Fruit fly (Drosophila melanogaster) whole organism, embryonic: ENCODE results near the gene CG17270.

Experiments
- Adf1 ChIP-seq: fragments of 200-800 bp; sonication (Bioruptor generic); IDR thresholded peaks from 2 replicates; pipeline ENCODE4 v1.3.6; 2022; ENCODE audit warnings: missing biosample characterization, missing genetic modification characterization
- Bdp1 ChIP-seq: fragments of 200-800 bp; sonication (Bioruptor generic); optimal IDR thresholded peaks from 3 replicates; lab custom pipeline; 2016; ENCODE audit warnings: missing biosample characterization, missing genetic modification characterization
- Bgb ChIP-seq: fragments of 200-800 bp; sonication (Bioruptor generic); IDR thresholded peaks from 2 replicates; pipeline ENCODE4 v1.3.6; 2022; ENCODE audit warnings: missing biosample characterization, missing genetic modification characterization; ENCODE audit not compliant: partially characterized antibody
- CG14965 ChIP-seq: fragments of 200-800 bp; sonication (Bioruptor generic); optimal IDR thresholded peaks from 2 replicates; lab custom pipeline; 2016; ENCODE audit warnings: missing biosample characterization, missing genetic modification characterization, borderline replicate concordance
- CG17328 ChIP-seq: fragments of 200-800 bp; sonication (Bioruptor generic); IDR thresholded peaks from 2 replicates; pipeline ENCODE4 v1.3.6; 2022; ENCODE audit warnings: missing biosample characterization, missing genetic modification characterization
- CG18262 ChIP-seq: fragments of 200-800 bp; optimal IDR thresholded peaks from 3 replicates; lab custom pipeline; 2019; ENCODE audit warnings: missing biosample characterization, mild to moderate bottlenecking, missing genetic modification characterization, moderate library complexity
- CG18599 ChIP-seq: fragments of 200-800 bp; sonication (Bioruptor generic); optimal IDR thresholded peaks from 3 replicates; lab custom pipeline; 2017; ENCODE audit warnings: missing biosample characterization, missing genetic modification characterization, mild to moderate bottlenecking, moderate library complexity, missing genetic modification reagents
- CG3281 ChIP-seq: fragments of 200-800 bp; sonication (Bioruptor generic); optimal IDR thresholded peaks from 3 replicates; lab custom pipeline; 2017; ENCODE audit warnings: missing biosample characterization, mild to moderate bottlenecking, missing genetic modification characterization
- CG33557 ChIP-seq: fragments of 200-800 bp; sonication (Bioruptor generic); optimal IDR thresholded peaks from 2 replicates; lab custom pipeline; 2019; ENCODE audit warnings: missing biosample characterization, mild to moderate bottlenecking, missing genetic modification characterization, moderate library complexity
- CG4404 ChIP-seq: fragments of 200-800 bp; sonication (Bioruptor generic); IDR thresholded peaks from 2 replicates; pipeline ENCODE4 v1.3.6; 2022; ENCODE audit warnings: missing biosample characterization, missing genetic modification characterization
- CG5953 ChIP-seq: fragments of 200-800 bp; sonication (Bioruptor generic); IDR thresholded peaks from 2 replicates; pipeline ENCODE4 v1.3.6; 2022; ENCODE audit warnings: missing biosample characterization, missing genetic modification characterization
- CG6175 ChIP-seq: fragments of 200-800 bp; sonication (Bioruptor generic); IDR thresholded peaks from 3 replicates; pipeline ENCODE4 v1.3.6; 2022; ENCODE audit warnings: missing biosample characterization, missing genetic modification characterization
- CG6272 ChIP-seq: fragments of 200-800 bp; sonication (Bioruptor generic); IDR thresholded peaks from 2 replicates; pipeline ENCODE4 v1.3.6; 2022; ENCODE audit warnings: missing biosample characterization, missing genetic modification characterization
- CG7987 ChIP-seq: fragments of 200-800 bp; sonication (Bioruptor generic); optimal IDR thresholded peaks from 2 replicates; lab custom pipeline; 2018; ENCODE audit warnings: missing biosample characterization, mild to moderate bottlenecking, missing genetic modification characterization, moderate library complexity
- CG8765 ChIP-seq: fragments of 200-800 bp; sonication (Bioruptor generic); IDR thresholded peaks from 2 replicates; pipeline ENCODE4 v1.3.6; 2022; ENCODE audit warnings: missing biosample characterization, missing genetic modification characterization
- CkIIα-i1 ChIP-seq: fragments of 200-800 bp; sonication (Bioruptor generic); IDR thresholded peaks from 2 replicates; pipeline ENCODE4 v1.3.6; 2022; ENCODE audit warnings: missing biosample characterization, missing genetic modification characterization
- CrebB ChIP-seq: fragments of 200-800 bp; sonication (Bioruptor generic); optimal IDR thresholded peaks from 3 replicates; lab custom pipeline; 2018; ENCODE audit warnings: missing biosample characterization, mild to moderate bottlenecking, missing genetic modification characterization
- Dip3 ChIP-seq: fragments of 200-800 bp; sonication (Bioruptor generic); optimal IDR thresholded peaks from 3 replicates; lab custom pipeline; 2016; ENCODE audit warnings: missing biosample characterization, missing genetic modification characterization
- Fer1 ChIP-seq: fragments of 200-800 bp; sonication (Bioruptor generic); optimal IDR thresholded peaks from 2 replicates; lab custom pipeline; 2017; ENCODE audit warnings: missing biosample characterization, mild to moderate bottlenecking, missing genetic modification characterization
- Fer3 ChIP-seq: fragments of 200-800 bp; sonication (Bioruptor generic); optimal IDR thresholded peaks from 2 replicates; lab custom pipeline; 2018; ENCODE audit warnings: missing biosample characterization, mild to moderate bottlenecking, missing genetic modification characterization, moderate library complexity
- HHEX ChIP-seq: fragments of 200-800 bp; sonication (Bioruptor generic); optimal IDR thresholded peaks from 3 replicates; lab custom pipeline; 2017; ENCODE audit warnings: missing biosample characterization, mild to moderate bottlenecking, missing genetic modification characterization, missing genetic modification reagents
- Hey ChIP-seq: fragments of 200-800 bp; sonication (Bioruptor generic); optimal IDR thresholded peaks from 3 replicates; lab custom pipeline; 2018; ENCODE audit warnings: missing biosample characterization, mild to moderate bottlenecking, missing genetic modification characterization
- Hr78 ChIP-seq, 2 experiments: fragments of 200-800 bp in 1 of 2; fragments of >200 bp in 1 of 2; sonication (Bioruptor generic) in 1 of 2; optimal IDR thresholded peaks; 2 replicates each; lab custom pipeline; 2017 to 2019; ENCODE audit warnings: missing biosample characterization in 2 of 2, missing genetic modification characterization in 2 of 2, mild to moderate bottlenecking in 1 of 2, moderate library complexity in 1 of 2
- Meics ChIP-seq: fragments of 200-800 bp; sonication (Bioruptor generic); optimal IDR thresholded peaks from 2 replicates; lab custom pipeline; 2017; ENCODE audit warnings: missing biosample characterization, mild to moderate bottlenecking, missing genetic modification characterization
- Mrtf ChIP-seq: fragments of 200-800 bp; sonication (Bioruptor generic); IDR thresholded peaks from 3 replicates; pipeline ENCODE4 v1.3.6; 2022; ENCODE audit warnings: missing biosample characterization, missing genetic modification characterization
- NFAT ChIP-seq: fragments of 200-800 bp; sonication (Bioruptor generic); IDR thresholded peaks from 2 replicates; pipeline ENCODE4 v1.3.6; 2022; ENCODE audit warnings: missing biosample characterization, missing genetic modification characterization
- Side ChIP-seq: fragments of 200-800 bp; sonication (Bioruptor generic); optimal IDR thresholded peaks from 2 replicates; lab custom pipeline; 2016; ENCODE audit warnings: missing biosample characterization, missing genetic modification characterization
- Spps ChIP-seq: fragments of 200-800 bp; sonication (Bioruptor generic); optimal IDR thresholded peaks from 2 replicates; lab custom pipeline; 2018; ENCODE audit warnings: missing biosample characterization, mild to moderate bottlenecking, missing genetic modification characterization
- TFAM ChIP-seq: fragments of 200-800 bp; sonication (Bioruptor generic); optimal IDR thresholded peaks from 2 replicates; lab custom pipeline; 2017; ENCODE audit warnings: missing biosample characterization, missing genetic modification characterization, inconsistent platforms
- Taf1 ChIP-seq: fragments of 200-800 bp; sonication (Bioruptor generic); IDR thresholded peaks from 2 replicates; pipeline ENCODE4 v1.3.6; 2022; ENCODE audit warnings: missing biosample characterization, missing genetic modification characterization
- Tbp ChIP-seq: fragments of >200 bp; optimal IDR thresholded peaks from 2 replicates; lab custom pipeline; 2018; ENCODE audit warnings: missing biosample characterization, missing genetic modification characterization
- ab ChIP-seq: fragments of 200-800 bp; sonication (Bioruptor generic); optimal IDR thresholded peaks from 2 replicates; lab custom pipeline; 2016; ENCODE audit warnings: missing biosample characterization, missing genetic modification characterization
- amos ChIP-seq: fragments of 200-800 bp; sonication (Bioruptor generic); IDR thresholded peaks from 2 replicates; pipeline ENCODE4 v1.3.6; 2022; ENCODE audit warnings: missing biosample characterization, missing genetic modification characterization; ENCODE audit not compliant: partially characterized antibody
- cg ChIP-seq: fragments of 200-800 bp; sonication (Bioruptor generic); optimal IDR thresholded peaks from 3 replicates; lab custom pipeline; 2019; ENCODE audit warnings: missing biosample characterization, mild to moderate bottlenecking, missing genetic modification characterization, moderate library complexity
- ci ChIP-seq: fragments of 200-800 bp; sonication (Bioruptor generic); IDR thresholded peaks from 3 replicates; pipeline ENCODE4 v1.3.6; 2022; ENCODE audit warnings: missing biosample characterization, missing genetic modification characterization
- danr ChIP-seq: fragments of 200-800 bp; sonication (Bioruptor generic); IDR thresholded peaks from 2 replicates; pipeline ENCODE4 v1.3.6; 2022; ENCODE audit warnings: missing biosample characterization, missing genetic modification characterization
- eyg ChIP-seq: fragments of 200-800 bp; sonication (Bioruptor generic); optimal IDR thresholded peaks from 3 replicates; lab custom pipeline; 2016; ENCODE audit warnings: missing biosample characterization, missing genetic modification characterization
- ham ChIP-seq: fragments of 200-800 bp; sonication (Bioruptor generic); IDR thresholded peaks from 2 replicates; pipeline ENCODE4 v1.3.6; 2022; ENCODE audit warnings: missing biosample characterization, missing genetic modification characterization
- lmd ChIP-seq: fragments of 200-800 bp; sonication (Bioruptor generic); IDR thresholded peaks from 2 replicates; pipeline ENCODE4 v1.3.6; 2022; ENCODE audit warnings: missing biosample characterization, missing genetic modification characterization
- p53 ChIP-seq: fragments of 200-800 bp; sonication (Bioruptor generic); optimal IDR thresholded peaks from 2 replicates; lab custom pipeline; 2016; ENCODE audit warnings: missing biosample characterization, missing genetic modification characterization
- peb ChIP-seq: fragments of 200-800 bp; sonication (Bioruptor generic); IDR thresholded peaks from 2 replicates; pipeline ENCODE4 v1.3.6; 2022; ENCODE audit warnings: missing biosample characterization, missing genetic modification characterization
- phol ChIP-seq: fragments of 200-800 bp; sonication (Bioruptor generic); optimal IDR thresholded peaks from 3 replicates; lab custom pipeline; 2018; ENCODE audit warnings: missing biosample characterization, mild to moderate bottlenecking, missing genetic modification characterization, moderate library complexity
- pzg ChIP-seq: fragments of 200-800 bp; sonication (Bioruptor generic); optimal IDR thresholded peaks from 3 replicates; lab custom pipeline; 2018; ENCODE audit warnings: missing biosample characterization, mild to moderate bottlenecking, missing genetic modification characterization, moderate library complexity
- scrt ChIP-seq: fragments of 200-800 bp; sonication (Bioruptor generic); optimal IDR thresholded peaks from 2 replicates; lab custom pipeline; 2018; ENCODE audit warnings: missing biosample characterization, mild to moderate bottlenecking, missing genetic modification characterization, moderate library complexity
- sens ChIP-seq: fragments of 200-800 bp; sonication (Bioruptor generic); peaks from one replicate; lab custom pipeline; 2016; ENCODE audit warnings: missing biosample characterization, missing genetic modification characterization
- sob ChIP-seq: fragments of 200-800 bp; sonication (Bioruptor generic); IDR thresholded peaks from 2 replicates; pipeline ENCODE4 v1.3.6; 2022; ENCODE audit warnings: missing biosample characterization, missing genetic modification characterization
- trem ChIP-seq: fragments of 200-800 bp; optimal IDR thresholded peaks from 3 replicates; lab custom pipeline; 2019; ENCODE audit warnings: missing biosample characterization, mild to moderate bottlenecking, missing genetic modification characterization, moderate library complexity
- twi ChIP-seq: fragments of 200-800 bp; optimal IDR thresholded peaks from 2 replicates; lab custom pipeline; 2019; ENCODE audit warnings: missing biosample characterization, mild to moderate bottlenecking, missing genetic modification characterization, moderate library complexity
- unpg ChIP-seq: fragments of 200-800 bp; sonication (Bioruptor generic); optimal IDR thresholded peaks from 3 replicates; lab custom pipeline; 2018; ENCODE audit warnings: missing biosample characterization, mild to moderate bottlenecking, missing genetic modification characterization, moderate library complexity
- wor ChIP-seq: fragments of 200-800 bp; sonication (Bioruptor generic); IDR thresholded peaks from 2 replicates; pipeline ENCODE4 v1.3.6; 2022; ENCODE audit warnings: missing biosample characterization, missing genetic modification characterization

CG17270 gene

dm6 chr3R:20829416-20830131 lies 10.8 kb upstream of the CG17270 start (continued):
- TF ChIP-seq CG3281 (GFP tag; lab: Kevin White, UChicago) (peak; percentile 7), unpg (GFP tag; lab: Kevin White, UChicago) (no peak), Tbp (GFP tag; lab: Kevin White, UChicago) (no peak), HHEX (GFP tag; lab: Kevin White, UChicago) (no peak), CG18262 (tag; lab: Kevin White, UChicago) (peak; percentile 57), Taf1 (GFP tag; lab: Robert Waterston, UW) (no peak), Bdp1 (GFP tag; lab: Kevin White, UChicago) (no peak), Fer3 (tag; lab: Kevin White, UChicago) (no peak), danr (GFP tag; lab: Robert Waterston, UW) (no peak), cg (peak; percentile 98), Adf1 (peak; percentile 83), ci (GFP tag; lab: Robert Waterston, UW) (peak; percentile 76; the same call in 2 of the 3 replicates), Dip3 (no peak), CG18599 (GFP tag; lab: Kevin White, UChicago) (peak; percentile 45), twi (tag; lab: Kevin White, UChicago) (peak; percentile 98), Fer1 (GFP tag; lab: Kevin White, UChicago) (peak; percentile 10), amos (peak; percentile 24; the same call in 1 of the 2 replicates), CrebB (tag; lab: Kevin White, UChicago) (peak; percentile 17), ab (no peak), phol (tag; lab: Kevin White, UChicago) (peak; percentile 23), p53 (GFP tag; lab: Kevin White, UChicago) (no peak), NFAT (GFP tag; lab: Robert Waterston, UW) (peak; percentile 68), ham (GFP tag; lab: Robert Waterston, UW) (no peak), Hr78 (GFP tag; optimal IDR thresholded peaks at IDR 0.05; lab: Kevin White, UChicago) (peak in 1 of 2 experiments; percentile 18), CG17328 (GFP tag; lab: Robert Waterston, UW) (no peak), Side (no peak), peb (GFP tag; lab: Robert Waterston, UW) (peak; percentile 17; the same call in 1 of the 2 replicates), wor (GFP tag; lab: Robert Waterston, UW) (no peak), CG6175 (GFP tag; lab: Robert Waterston, UW) (0 out of 3 replicates have a peak, but pooled peaks have one; percentile 41), pzg (GFP tag; lab: Kevin White, UChicago) (peak; percentile 21), sens (GFP tag; lab: Kevin White, UChicago) (peak; percentile 65), Spps (tag; lab: Kevin White, UChicago) (no peak), CG4404 (GFP tag; lab: Robert Waterston, UW) (no peak), Bgb (GFP tag; lab: Robert Waterston, UW) (peak; percentile 59; the same call in 1 of the 2 replicates), CG6272 (GFP tag; lab: Robert Waterston, UW) (peak; percentile 25; the same call in 1 of the 2 replicates), CkIIα-i1 (GFP tag; lab: Robert Waterston, UW) (no peak), CG14965 (GFP tag; lab: Kevin White, UChicago) (no peak), Hey (tag; lab: Kevin White, UChicago) (peak; percentile 46), trem (peak; percentile 21), lmd (GFP tag; lab: Robert Waterston, UW) (peak; percentile 9; the same call in 1 of the 2 replicates), Meics (peak; percentile 53), scrt (GFP tag; lab: Kevin White, UChicago) (peak; percentile 3), CG5953 (GFP tag; lab: Robert Waterston, UW) (no peak), CG8765 (GFP tag; lab: Robert Waterston, UW) (no peak), Mrtf (GFP tag; lab: Robert Waterston, UW) (no peak), TFAM (GFP tag; lab: Kevin White, UChicago) (no peak), sob (GFP tag; lab: Robert Waterston, UW) (peak; percentile 59; the same call in 1 of the 2 replicates), CG7987 (peak; percentile 48), eyg (GFP tag; lab: Kevin White, UChicago) (no peak), CG33557 (no peak)
